Worm (Caenorhabditis elegans) whole organism, midembryonic: ENCODE data around the gene mek-1.

Source experiments
- cog-1 ChIP-seq: sonication (generic microtip); optimal IDR thresholded peaks from 2 replicates; lab custom pipeline; 2016; ENCODE audit warnings: missing genetic modification characterization, missing compliant biosample characterization
- med-1 ChIP-seq: sonication (generic microtip); optimal IDR thresholded peaks from 2 replicates; lab custom pipeline; 2017; ENCODE audit warnings: missing genetic modification characterization, mild to moderate bottlenecking, missing compliant biosample characterization, antibody characterized with exemption, missing genetic modification reagents; ENCODE audit not compliant: insufficient read depth
- tab-1 ChIP-seq: fragments of 200-800 bp; sonication (Bioruptor generic); IDR thresholded peaks from 2 replicates; pipeline ENCODE4 v1.3.6; 2022; ENCODE audit warnings: missing genetic modification characterization, missing compliant biosample characterization

DNA sequence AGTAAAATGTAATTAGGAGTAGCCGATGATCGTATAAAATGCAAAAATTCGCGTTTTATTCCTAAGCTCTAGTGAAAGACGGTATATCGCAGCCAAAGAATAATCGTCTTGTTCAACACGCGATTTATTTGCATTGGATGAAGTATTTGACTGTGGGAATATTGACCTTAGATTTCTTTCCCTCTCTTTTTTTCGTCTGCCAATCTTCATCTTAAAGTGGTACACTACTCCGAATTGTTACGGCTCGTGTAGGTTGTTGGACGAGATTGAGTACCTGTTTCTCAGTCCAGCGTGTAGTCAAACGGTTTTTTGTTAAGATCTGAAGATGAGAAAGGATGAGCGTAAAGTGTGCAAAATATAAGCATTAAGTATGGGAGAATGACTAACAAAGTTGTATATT, 27.5 kb downstream of the mek-1 start, which contains the start of gene lgc-11:
- no peak for TF ChIP-seq tab-1 (GFP tag; lab: Robert Waterston, UW)
- no peak for TF ChIP-seq med-1 (GFP tag; lab: Kevin White, UChicago)
- no peak for TF ChIP-seq cog-1 (tag; lab: Kevin White, UChicago)
